Fruit fly (Drosophila melanogaster): Measurements from ENCODE around the gene kek1.
A peak's percentile ranks its signal among the peaks of the same experiment; 100 is the strongest.

kek1 gene

dm6 chr2L:12823624-12824023 is 1.0 kb upstream of the kek1 start (continued):
- TF ChIP-seq net (GFP tag; optimal IDR thresholded peaks at IDR 0.05) (peak; percentile 7), Eip75B (GFP tag; optimal IDR thresholded peaks at IDR 0.05) (no peak), CG8632 (GFP tag; optimal IDR thresholded peaks at IDR 0.05) (peak; percentile 70), Hr39 (GFP tag; optimal IDR thresholded peaks at IDR 0.05) (peak; percentile 35), Ets96B (tag; optimal IDR thresholded peaks at IDR 0.05) (peak; percentile 78), spab (GFP tag; optimal IDR thresholded peaks at IDR 0.05) (peak; percentile 52), pdm3 (GFP tag; optimal IDR thresholded peaks at IDR 0.05) (no peak), CG11762 (GFP tag; optimal IDR thresholded peaks at IDR 0.05; ENCODE audit: insufficient read depth) (no peak)

dm6 chr2L:12820045-12820444 is 2.5 kb downstream of the kek1 start:
- TF ChIP-seq svp (GFP tag) = peak; percentile 98
- TF ChIP-seq achi (GFP tag; optimal IDR thresholded peaks at IDR 0.05) = no peak

- TF ChIP-seq CG4318 (GFP tag; optimal IDR thresholded peaks at IDR 0.05) (no peak), CG34406 (GFP tag; optimal IDR thresholded peaks at IDR 0.05) (no peak), Met (GFP tag; optimal IDR thresholded peaks at IDR 0.05) (no peak), cyc (GFP tag; optimal IDR thresholded peaks at IDR 0.05) (no peak), spab (GFP tag; optimal IDR thresholded peaks at IDR 0.05) (no peak), CG6808 (GFP tag; optimal IDR thresholded peaks at IDR 0.05) (no peak), CG8119 (GFP tag; IDR thresholded peaks at IDR 0.05) (no peak), Eip75B (GFP tag; optimal IDR thresholded peaks at IDR 0.05) (no peak), Ets96B (tag; optimal IDR thresholded peaks at IDR 0.05) (no peak), OdsH (GFP tag; optimal IDR thresholded peaks at IDR 0.05) (no peak), Ets21C (GFP tag; optimal IDR thresholded peaks at IDR 0.05) (no peak), CG8319 (GFP tag; optimal IDR thresholded peaks at IDR 0.05) (no peak), Smox (GFP tag; optimal IDR thresholded peaks at IDR 0.05) (no peak), Hr38 (GFP tag; optimal IDR thresholded peaks at IDR 0.05) (no peak), Eip93F (GFP tag; optimal IDR thresholded peaks at IDR 0.05) (no peak), dac (GFP tag; optimal IDR thresholded peaks at IDR 0.05) (no peak), CG9139 (GFP tag; optimal IDR thresholded peaks at IDR 0.05) (no peak), Sox14 (GFP tag; optimal IDR thresholded peaks at IDR 0.05) (no peak)
Measured at dm6 chr2L:12803461-12803860, 19.1 kb downstream of the kek1 start.

dm6 chr2L:12780624-12781023 is 42.0 kb downstream of the kek1 start:
- no peak for TF ChIP-seq topi (GFP tag; optimal IDR thresholded peaks at IDR 0.05)
- TF ChIP-seq CG16779 (tag; optimal IDR thresholded peaks at IDR 0.05) = no peak
- TF ChIP-seq acj6 (GFP tag; optimal IDR thresholded peaks at IDR 0.05) = no peak
- no peak for TF ChIP-seq fd59A (GFP tag; optimal IDR thresholded peaks at IDR 0.05)
- TF ChIP-seq CG11902 (GFP tag; optimal IDR thresholded peaks at IDR 0.05) = no peak
- no peak for TF ChIP-seq CG11762 (GFP tag; optimal IDR thresholded peaks at IDR 0.05; ENCODE audit: insufficient read depth)
- TF ChIP-seq CG1621 (tag; optimal IDR thresholded peaks at IDR 0.05) = no peak
- TF ChIP-seq dsx (GFP tag; optimal IDR thresholded peaks at IDR 0.05; ENCODE audit: poor library complexity, severe bottlenecking) = no peak
- no peak for TF ChIP-seq Eip78C (GFP tag)
- TF ChIP-seq net (GFP tag; optimal IDR thresholded peaks at IDR 0.05) = no peak
- no peak for TF ChIP-seq CG6276 (GFP tag; optimal IDR thresholded peaks at IDR 0.05)
- no peak for TF ChIP-seq CG10669 (GFP tag; optimal IDR thresholded peaks at IDR 0.05)
- no peak for TF ChIP-seq Sox102F (GFP tag; optimal IDR thresholded peaks at IDR 0.05)

- TF ChIP-seq CG3032 (tag; optimal IDR thresholded peaks at IDR 0.05) = no peak
- TF ChIP-seq esn (GFP tag; optimal IDR thresholded peaks at IDR 0.05) = no peak
- TF ChIP-seq Hr39 (GFP tag; optimal IDR thresholded peaks at IDR 0.05) = no peak
- no peak for TF ChIP-seq CG1621 (tag; optimal IDR thresholded peaks at IDR 0.05)
- TF ChIP-seq Eip93F (GFP tag; optimal IDR thresholded peaks at IDR 0.05) = no peak
- no peak for TF ChIP-seq topi (GFP tag; optimal IDR thresholded peaks at IDR 0.05)
- TF ChIP-seq Sox102F (GFP tag; optimal IDR thresholded peaks at IDR 0.05) = no peak
- TF ChIP-seq fd85E (GFP tag; optimal IDR thresholded peaks at IDR 0.05) = no peak
- no peak for TF ChIP-seq Hr4 (GFP tag; optimal IDR thresholded peaks at IDR 0.05)
- no peak for TF ChIP-seq net (GFP tag; optimal IDR thresholded peaks at IDR 0.05)
- no peak for TF ChIP-seq CG16779 (tag; optimal IDR thresholded peaks at IDR 0.05)
- no peak for TF ChIP-seq CG11294 (GFP tag; IDR thresholded peaks at IDR 0.05)
- no peak for TF ChIP-seq CG15336 (GFP tag; IDR thresholded peaks at IDR 0.05)
- no peak for TF ChIP-seq dsx (GFP tag; optimal IDR thresholded peaks at IDR 0.05; ENCODE audit: poor library complexity, severe bottlenecking)
- no peak for TF ChIP-seq Sox15 (GFP tag; optimal IDR thresholded peaks at IDR 0.05)
- no peak for TF ChIP-seq vri (GFP tag; optimal IDR thresholded peaks at IDR 0.05)
- TF ChIP-seq CG6854 (GFP tag; optimal IDR thresholded peaks at IDR 0.05) = no peak
- no peak for TF ChIP-seq Hr38 (GFP tag; optimal IDR thresholded peaks at IDR 0.05)
- TF ChIP-seq Lpt (GFP tag; optimal IDR thresholded peaks at IDR 0.05) = no peak
- TF ChIP-seq CG11902 (GFP tag; optimal IDR thresholded peaks at IDR 0.05) = no peak
Measured at dm6 chr2L:12771812-12772211, 50.8 kb downstream of the kek1 start.
